Worm (Caenorhabditis elegans): Measurements from ENCODE around the gene pgp-1.
A peak's percentile ranks its signal among the peaks of the same experiment; 100 is the strongest.

Gene pgp-1

ce11 chrIV:12620921-12621320 lies 22.0 kb upstream of the pgp-1 start:
- no peak for TF ChIP-seq snpc-4 (tag; optimal IDR thresholded peaks at IDR 0.05)
- no peak for TF ChIP-seq nhr-71 (tag; optimal IDR thresholded peaks at IDR 0.05)
- no peak for TF ChIP-seq pag-3 (tag; optimal IDR thresholded peaks at IDR 0.05; ENCODE audit: borderline replicate concordance, insufficient read depth)
- no peak for TF ChIP-seq ama-1 (optimal IDR thresholded peaks at IDR 0.05)
- TF ChIP-seq jun-1 (tag; optimal IDR thresholded peaks at IDR 0.05), result no peak
- TF ChIP-seq unc-98 (GFP tag; IDR thresholded peaks at IDR 0.05), result no peak
- TF ChIP-seq fkh-8 (tag; optimal IDR thresholded peaks at IDR 0.05), result no peak
- TF ChIP-seq skn-1 (tag; optimal IDR thresholded peaks at IDR 0.05), result no peak
- no peak for TF ChIP-seq lir-3 (tag; optimal IDR thresholded peaks at IDR 0.05; ENCODE audit: poor library complexity)
- TF ChIP-seq unc-30 (tag; optimal IDR thresholded peaks at IDR 0.05), result no peak
- TF ChIP-seq fkh-10 (GFP tag; optimal IDR thresholded peaks at IDR 0.05), result no peak
- TF ChIP-seq nhr-77 (tag; optimal IDR thresholded peaks at IDR 0.05), result no peak
- no peak for TF ChIP-seq grh-1 (GFP tag; IDR thresholded peaks at IDR 0.05)

DNA sequence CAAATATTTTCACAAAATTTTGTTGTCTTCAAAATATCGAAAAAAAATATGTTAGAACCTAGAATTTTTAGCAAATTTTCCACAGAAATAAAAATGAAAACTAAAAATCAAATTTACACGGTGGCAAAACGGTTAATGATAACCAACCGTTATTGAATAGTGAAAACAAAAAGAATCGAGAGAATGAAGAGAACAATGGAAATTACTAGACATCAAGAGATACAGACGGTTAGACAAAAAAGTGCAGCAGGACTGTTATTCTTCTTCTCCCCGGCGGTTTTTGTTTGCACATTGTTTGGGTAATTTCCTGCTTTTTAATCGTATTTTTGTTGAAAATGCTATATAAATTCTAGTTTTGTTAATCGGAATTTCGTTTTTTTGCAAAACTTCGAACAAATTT lies 19.9 kb upstream of the pgp-1 start:
- TF ChIP-seq blmp-1 (tag; optimal IDR thresholded peaks at IDR 0.05) (peak; percentile 54), nhr-12 (tag; optimal IDR thresholded peaks at IDR 0.05) (no peak), nhr-90 (tag; optimal IDR thresholded peaks at IDR 0.05; ENCODE audit: poor library complexity) (no peak)

ce11 chrIV:12617934-12618333 lies 19.0 kb upstream of the pgp-1 start:
- TF ChIP-seq elt-3 (tag; optimal IDR thresholded peaks at IDR 0.05), result no peak
- TF ChIP-seq nhr-12 (tag; optimal IDR thresholded peaks at IDR 0.05), result no peak
- TF ChIP-seq C16A3.4 (tag; optimal IDR thresholded peaks at IDR 0.05), result no peak
- TF ChIP-seq lin-15B (tag; optimal IDR thresholded peaks at IDR 0.05), result no peak
- TF ChIP-seq unc-62 (GFP tag; optimal IDR thresholded peaks at IDR 0.05), result no peak
- TF ChIP-seq hlh-17 (GFP tag; optimal IDR thresholded peaks at IDR 0.05; ENCODE audit: borderline replicate concordance), result no peak
- no peak for TF ChIP-seq pag-3 (tag; optimal IDR thresholded peaks at IDR 0.05; ENCODE audit: borderline replicate concordance, insufficient read depth)

- TF ChIP-seq dpl-1 (GFP tag; optimal IDR thresholded peaks at IDR 0.05) (peak in 1 of 3 experiments; percentile 5), fkh-8 (tag; optimal IDR thresholded peaks at IDR 0.05) (peak; percentile 3), C34B4.2 (tag; optimal IDR thresholded peaks at IDR 0.05) (no peak), ama-1 (optimal IDR thresholded peaks at IDR 0.05) (no peak), alr-1 (tag; optimal IDR thresholded peaks at IDR 0.05; ENCODE audit: borderline replicate concordance) (no peak), efl-1 (optimal IDR thresholded peaks at IDR 0.05) (no peak), efl-1 (GFP tag; optimal IDR thresholded peaks at IDR 0.05 in 1 of 2) (peak in 1 of 2 experiments; percentile 39), sox-4 (tag; optimal IDR thresholded peaks at IDR 0.05) (no peak), nhr-76 (tag; optimal IDR thresholded peaks at IDR 0.05) (no peak), skn-1 (tag; optimal IDR thresholded peaks at IDR 0.05) (no peak), vab-15 (tag; optimal IDR thresholded peaks at IDR 0.05) (no peak), lin-14 (GFP tag; optimal IDR thresholded peaks at IDR 0.05) (peak; percentile 71), snu-23 (GFP tag; optimal IDR thresholded peaks at IDR 0.05) (peak; percentile 0), ceh-82 (tag; optimal IDR thresholded peaks at IDR 0.05) (peak in 1 of 3 experiments; percentile 8)
These were observed 18.1 kb upstream of the pgp-1 start for ce11 chrIV:12616943-12617689.

ce11 chrIV:12615122-12615745 lies 16.3 kb upstream of the pgp-1 start:
- TF ChIP-seq nhr-11 (tag; optimal IDR thresholded peaks at IDR 0.05), result no peak
- no peak for TF ChIP-seq dsc-1 (tag; optimal IDR thresholded peaks at IDR 0.05)
- TF ChIP-seq nhr-71 (tag; optimal IDR thresholded peaks at IDR 0.05), result peak; percentile 37
- no peak for TF ChIP-seq unc-30 (tag; optimal IDR thresholded peaks at IDR 0.05)
- no peak for TF ChIP-seq lin-35 (GFP tag; optimal IDR thresholded peaks at IDR 0.05)
- no peak for TF ChIP-seq nhr-77 (tag; optimal IDR thresholded peaks at IDR 0.05)
- no peak; the same call in 1 of the 2 replicates for TF ChIP-seq nhr-19 (GFP tag; conservative IDR thresholded peaks at IDR 0.05)
- TF ChIP-seq fos-1 (tag; optimal IDR thresholded peaks at IDR 0.05), result no peak
- TF ChIP-seq tbx-2 (tag; optimal IDR thresholded peaks at IDR 0.05), result no peak
- no peak for TF ChIP-seq ama-1 (optimal IDR thresholded peaks at IDR 0.05)
- no peak for TF ChIP-seq snpc-4 (tag; optimal IDR thresholded peaks at IDR 0.05)
- TF ChIP-seq ets-5 (GFP tag; IDR thresholded peaks at IDR 0.05), result no peak
- TF ChIP-seq hlh-17 (GFP tag; optimal IDR thresholded peaks at IDR 0.05; ENCODE audit: borderline replicate concordance), result no peak
- TF ChIP-seq rnt-1 (tag; optimal IDR thresholded peaks at IDR 0.05), result peak; percentile 74
- TF ChIP-seq nhr-85 (tag), result no peak
- TF ChIP-seq nhr-90 (tag; optimal IDR thresholded peaks at IDR 0.05; ENCODE audit: poor library complexity), result no peak
- no peak for TF ChIP-seq lin-13 (GFP tag; optimal IDR thresholded peaks at IDR 0.05)
- TF ChIP-seq snu-23 (GFP tag; optimal IDR thresholded peaks at IDR 0.05), result peak; percentile 9
- TF ChIP-seq dpl-1 (GFP tag; optimal IDR thresholded peaks at IDR 0.05), result no peak
